Fruit fly (Drosophila melanogaster) whole organism, pupa: ENCODE measurements around the gene CG1024.

ENCODE experiments used
- CG13204 ChIP-seq: fragments of 200-800 bp; sonication (Bioruptor generic); optimal IDR thresholded peaks from 2 replicates; lab custom pipeline; 2018; ENCODE audit warnings: missing biosample characterization, mild to moderate bottlenecking, missing genetic modification characterization, moderate library complexity
- CG34367 ChIP-seq: fragments of 200-800 bp; sonication (Bioruptor generic); optimal IDR thresholded peaks from 2 replicates; lab custom pipeline; 2018; ENCODE audit warnings: missing biosample characterization, mild to moderate bottlenecking, missing genetic modification characterization
- Ets98B ChIP-seq: fragments of 200-800 bp; sonication (Bioruptor generic); IDR thresholded peaks from 2 replicates; pipeline ENCODE4 v1.3.6; 2022; ENCODE audit warnings: missing biosample characterization, missing genetic modification characterization
- Pif1B ChIP-seq: fragments of 200-800 bp; sonication (Bioruptor generic); optimal IDR thresholded peaks from 3 replicates; lab custom pipeline; 2016; ENCODE audit warnings: missing biosample characterization, missing genetic modification characterization
- Snoo ChIP-seq: fragments of 200-800 bp; sonication (Bioruptor generic); optimal IDR thresholded peaks from 3 replicates; lab custom pipeline; 2017; ENCODE audit warnings: missing biosample characterization, mild to moderate bottlenecking, missing genetic modification characterization, inconsistent platforms

dm6 chr3R:6413771-6414438 is 33.8 kb upstream of the CG1024 start:
- TF ChIP-seq CG34367 (tag; lab: Kevin White, UChicago) (no peak), Pif1B (GFP tag; lab: Kevin White, UChicago) (no peak), CG13204 (no peak), Snoo (tag; lab: Kevin White, UChicago) (no peak), Ets98B (no peak)
